1 fruit fly cellular context compared by ENCODE assay signal in the genomic region with DNA sequence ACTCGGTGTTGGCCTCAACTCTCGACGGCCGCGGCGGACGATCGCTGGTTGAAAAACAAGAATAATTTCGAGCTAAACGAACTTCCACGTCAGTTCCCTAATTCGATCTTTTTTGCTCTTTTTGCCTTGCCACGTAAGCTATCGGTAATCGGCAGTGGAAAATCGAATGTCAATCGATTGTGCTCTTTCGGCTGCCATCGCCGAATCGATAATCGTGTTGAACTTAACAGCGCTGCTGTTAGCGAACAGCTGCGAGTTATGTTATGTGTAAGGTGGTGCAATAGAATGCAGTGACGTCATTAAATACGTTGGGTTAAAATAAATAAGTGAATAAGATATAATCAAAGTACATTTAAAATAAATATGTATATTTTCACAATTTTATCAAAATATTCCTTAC.
TF ChIP-seq lines count a peak whose summit lies in the region.

A gene (minus strand): TSS at position 123 of the 400 bp plus-strand sequence.

TF ChIP-seq in whole organism, embryonic, 481 proteins besides CTCF, POLR2A, EP300 and RAD21 (continued from another document and continues in another):
- TF ChIP-seq CG11723 (GFP tag; optimal IDR thresholded peaks at IDR 0.05; lab: Kevin White, UChicago) (no peak), lilli (GFP tag; optimal IDR thresholded peaks at IDR 0.05; lab: Kevin White, UChicago) (peak; percentile 35), CG2199 (GFP tag; IDR thresholded peaks at IDR 0.05; lab: Robert Waterston, UW) (no peak), kay (GFP tag; optimal IDR thresholded peaks at IDR 0.05; lab: Kevin White, UChicago) (no peak), CG8478 (optimal IDR thresholded peaks at IDR 0.05; lab: Kevin White, UChicago) (no peak), vfl (GFP tag; optimal IDR thresholded peaks at IDR 0.05; lab: Kevin White, UChicago) (no peak), kah (GFP tag; optimal IDR thresholded peaks at IDR 0.05; lab: Kevin White, UChicago) (no peak), CG11085 (GFP tag; IDR thresholded peaks at IDR 0.05; lab: Robert Waterston, UW) (no peak), CG30403 (GFP tag; optimal IDR thresholded peaks at IDR 0.05; lab: Kevin White, UChicago) (peak; percentile 16), CoRest (tag; optimal IDR thresholded peaks at IDR 0.05; lab: Kevin White, UChicago) (no peak), Nf-YB (GFP tag; optimal IDR thresholded peaks at IDR 0.05; lab: Kevin White, UChicago) (no peak), D19A (tag; optimal IDR thresholded peaks at IDR 0.05; lab: Kevin White, UChicago) (no peak), Trl (optimal IDR thresholded peaks at IDR 0.05; lab: Kevin White, UChicago) (no peak), Trl (GFP tag; optimal IDR thresholded peaks at IDR 0.05; lab: Kevin White, UChicago) (no peak), CG3838 (GFP tag; optimal IDR thresholded peaks at IDR 0.05; lab: Kevin White, UChicago) (no peak), CG7357 (GFP tag; IDR thresholded peaks at IDR 0.05; lab: Robert Waterston, UW) (no peak), onecut (GFP tag; IDR thresholded peaks at IDR 0.05; lab: Robert Waterston, UW) (peak; percentile 77), tio (GFP tag; optimal IDR thresholded peaks at IDR 0.05; lab: Kevin White, UChicago) (no peak), MESR4 (GFP tag; optimal IDR thresholded peaks at IDR 0.05; lab: Kevin White, UChicago) (peak; percentile 84), jing (GFP tag; optimal IDR thresholded peaks at IDR 0.05; lab: Kevin White, UChicago) (no peak), pfk (GFP tag; optimal IDR thresholded peaks at IDR 0.05; lab: Kevin White, UChicago) (no peak), Dbx (GFP tag; IDR thresholded peaks at IDR 0.05; lab: Robert Waterston, UW) (0 out of 3 replicates have a peak, but pooled peaks have one; percentile 19), CG10565 (GFP tag; optimal IDR thresholded peaks at IDR 0.05; lab: Kevin White, UChicago) (no peak), CG7987 (GFP tag; optimal IDR thresholded peaks at IDR 0.05; lab: Kevin White, UChicago) (no peak), gsb-n (tag; optimal IDR thresholded peaks at IDR 0.05; lab: Kevin White, UChicago) (no peak), ind (GFP tag; optimal IDR thresholded peaks at IDR 0.05; lab: Kevin White, UChicago) (no peak), CG12769 (tag; optimal IDR thresholded peaks at IDR 0.05; lab: Kevin White, UChicago) (no peak), Dip3 (GFP tag; optimal IDR thresholded peaks at IDR 0.05; lab: Kevin White, UChicago) (no peak), Doc3 (GFP tag; IDR thresholded peaks at IDR 0.05; lab: Robert Waterston, UW; ENCODE audit: partially characterized antibody) (peak; percentile 87), Hr3 (GFP tag; optimal IDR thresholded peaks at IDR 0.05; lab: Kevin White, UChicago) (no peak), CG43689 (GFP tag; IDR thresholded peaks at IDR 0.05; lab: Robert Waterston, UW) (no peak), CG2120 (GFP tag; optimal IDR thresholded peaks at IDR 0.05; lab: Kevin White, UChicago) (peak; percentile 6), CG15514 (GFP tag; optimal IDR thresholded peaks at IDR 0.05; lab: Kevin White, UChicago) (peak; percentile 74), row (GFP tag; IDR thresholded peaks at IDR 0.05; lab: Robert Waterston, UW) (peak; percentile 80), CG16863 (GFP tag; optimal IDR thresholded peaks at IDR 0.05; lab: Kevin White, UChicago) (no peak), Hr39 (optimal IDR thresholded peaks at IDR 0.05; lab: Kevin White, UChicago) (no peak), ash1 (GFP tag; optimal IDR thresholded peaks at IDR 0.05; lab: Kevin White, UChicago) (no peak), bab2 (GFP tag; optimal IDR thresholded peaks at IDR 0.05; lab: Kevin White, UChicago) (no peak), pum (GFP tag; optimal IDR thresholded peaks at IDR 0.05; lab: Kevin White, UChicago) (no peak), CG5180 (GFP tag; optimal IDR thresholded peaks at IDR 0.05; lab: Kevin White, UChicago) (no peak), CG31388 (GFP tag; optimal IDR thresholded peaks at IDR 0.05; lab: Kevin White, UChicago) (no peak), al (GFP tag; IDR thresholded peaks at IDR 0.05; lab: Robert Waterston, UW) (no peak), Aef1 (GFP tag; IDR thresholded peaks at IDR 0.05; lab: Robert Waterston, UW) (no peak), ken (GFP tag; IDR thresholded peaks at IDR 0.05; lab: Robert Waterston, UW) (no peak), kni (GFP tag; optimal IDR thresholded peaks at IDR 0.05; lab: Kevin White, UChicago) (no peak), chn (GFP tag; optimal IDR thresholded peaks at IDR 0.05; lab: Kevin White, UChicago) (no peak), CG10267 (tag; optimal IDR thresholded peaks at IDR 0.05; lab: Kevin White, UChicago) (peak; percentile 68), CHES-1-like (GFP tag; optimal IDR thresholded peaks at IDR 0.05; lab: Kevin White, UChicago) (no peak), sd (tag; optimal IDR thresholded peaks at IDR 0.05; lab: Kevin White, UChicago) (no peak), CG13287 (GFP tag; IDR thresholded peaks at IDR 0.05; lab: Robert Waterston, UW; ENCODE audit: partially characterized antibody) (peak; percentile 97), fd3F (GFP tag; optimal IDR thresholded peaks at IDR 0.05; lab: Kevin White, UChicago) (no peak), Hr51 (GFP tag; optimal IDR thresholded peaks at IDR 0.05; lab: Kevin White, UChicago) (no peak), da (GFP tag; optimal IDR thresholded peaks at IDR 0.05; lab: Kevin White, UChicago) (no peak), CG16815 (GFP tag; optimal IDR thresholded peaks at IDR 0.05; lab: Kevin White, UChicago) (no peak), tup (GFP tag; optimal IDR thresholded peaks at IDR 0.05; lab: Kevin White, UChicago) (no peak), CG3065 (GFP tag; optimal IDR thresholded peaks at IDR 0.05; lab: Kevin White, UChicago) (no peak), CG1647 (GFP tag; optimal IDR thresholded peaks at IDR 0.05; lab: Kevin White, UChicago) (no peak), Bdp1 (GFP tag; optimal IDR thresholded peaks at IDR 0.05; lab: Kevin White, UChicago) (no peak), Opbp (GFP tag; IDR thresholded peaks at IDR 0.05; lab: Robert Waterston, UW; ENCODE audit: partially characterized antibody) (peak; percentile 92; the same call in 2 of the 3 replicates), Poxn (GFP tag; IDR thresholded peaks at IDR 0.05; lab: Robert Waterston, UW) (no peak), CG10654 (GFP tag; optimal IDR thresholded peaks at IDR 0.05; lab: Kevin White, UChicago) (no peak), NK7.1 (GFP tag; optimal IDR thresholded peaks at IDR 0.05; lab: Kevin White, UChicago) (no peak), fru (optimal IDR thresholded peaks at IDR 0.05; lab: Kevin White, UChicago) (no peak), CG11247 (GFP tag; IDR thresholded peaks at IDR 0.05; lab: Robert Waterston, UW) (no peak), caup (GFP tag; optimal IDR thresholded peaks at IDR 0.05; lab: Kevin White, UChicago; ENCODE audit: severe bottlenecking) (no peak), pzg (GFP tag; optimal IDR thresholded peaks at IDR 0.05; lab: Kevin White, UChicago) (peak; percentile 84), Sry-β (GFP tag; optimal IDR thresholded peaks at IDR 0.05; lab: Kevin White, UChicago) (no peak), Sox102F (GFP tag; optimal IDR thresholded peaks at IDR 0.05; lab: Kevin White, UChicago) (no peak), CG6654 (GFP tag; optimal IDR thresholded peaks at IDR 0.05; lab: Kevin White, UChicago) (no peak), rib (GFP tag; IDR thresholded peaks at IDR 0.05; lab: Robert Waterston, UW) (no peak), CG7372 (GFP tag; IDR thresholded peaks at IDR 0.05; lab: Robert Waterston, UW) (no peak), croc (GFP tag; conservative IDR thresholded peaks at IDR 0.05; lab: Robert Waterston, UW) (no peak), Dll (GFP tag; IDR thresholded peaks at IDR 0.05; lab: Robert Waterston, UW; ENCODE audit: partially characterized antibody) (peak; percentile 89), Neu2 (GFP tag; optimal IDR thresholded peaks at IDR 0.05; lab: Kevin White, UChicago; ENCODE audit: borderline replicate concordance) (no peak), CG8944 (GFP tag; optimal IDR thresholded peaks at IDR 0.05; lab: Kevin White, UChicago) (no peak), fu2 (GFP tag; optimal IDR thresholded peaks at IDR 0.05; lab: Kevin White, UChicago) (no peak), Kr (GFP tag; optimal IDR thresholded peaks at IDR 0.05; lab: Kevin White, UChicago) (no peak), CG6254 (GFP tag; optimal IDR thresholded peaks at IDR 0.05; lab: Kevin White, UChicago) (no peak), CG32767 (GFP tag; IDR thresholded peaks at IDR 0.05; lab: Robert Waterston, UW) (no peak), abd-A (tag; optimal IDR thresholded peaks at IDR 0.05; lab: Kevin White, UChicago) (no peak), D19B (GFP tag; optimal IDR thresholded peaks at IDR 0.05; lab: Kevin White, UChicago) (no peak), seq (GFP tag; IDR thresholded peaks at IDR 0.05; lab: Robert Waterston, UW) (no peak), Blimp-1 (GFP tag; optimal IDR thresholded peaks at IDR 0.05; lab: Kevin White, UChicago) (no peak), Doc2 (GFP tag; IDR thresholded peaks at IDR 0.05; lab: Robert Waterston, UW) (no peak), fd96Cb (tag; optimal IDR thresholded peaks at IDR 0.05; lab: Kevin White, UChicago) (no peak), pb (GFP tag; optimal IDR thresholded peaks at IDR 0.05; lab: Kevin White, UChicago) (no peak), Hr78 (GFP tag; optimal IDR thresholded peaks at IDR 0.05; lab: Kevin White, UChicago) (no peak), ssp (GFP tag; IDR thresholded peaks at IDR 0.05; lab: Robert Waterston, UW) (no peak), CG9817 (tag; optimal IDR thresholded peaks at IDR 0.05; lab: Kevin White, UChicago) (no peak), CG15011 (GFP tag; optimal IDR thresholded peaks at IDR 0.05; lab: Kevin White, UChicago) (no peak), CG6689 (GFP tag; IDR thresholded peaks at IDR 0.05; lab: Robert Waterston, UW) (peak; percentile 100), phol (tag; optimal IDR thresholded peaks at IDR 0.05; lab: Kevin White, UChicago) (no peak), CG6813 (GFP tag; optimal IDR thresholded peaks at IDR 0.05; lab: Kevin White, UChicago) (no peak), hth (optimal IDR thresholded peaks at IDR 0.05; lab: Kevin White, UChicago) (no peak), Bteb2 (GFP tag; optimal IDR thresholded peaks at IDR 0.05; lab: Kevin White, UChicago) (no peak), CG1602 (GFP tag; optimal IDR thresholded peaks at IDR 0.05; lab: Kevin White, UChicago) (no peak), CG30431 (GFP tag; optimal IDR thresholded peaks at IDR 0.05; lab: Kevin White, UChicago) (no peak), tap (tag; optimal IDR thresholded peaks at IDR 0.05; lab: Kevin White, UChicago) (no peak), disco-r (GFP tag; optimal IDR thresholded peaks at IDR 0.05; lab: Kevin White, UChicago) (no peak), CG4328 (GFP tag; optimal IDR thresholded peaks at IDR 0.05; lab: Kevin White, UChicago) (no peak), sima (GFP tag; optimal IDR thresholded peaks at IDR 0.05; lab: Kevin White, UChicago) (no peak), Vsx1 (GFP tag; optimal IDR thresholded peaks at IDR 0.05; lab: Kevin White, UChicago) (no peak), aop (GFP tag; IDR thresholded peaks at IDR 0.05; lab: Robert Waterston, UW) (no peak), B-H2 (GFP tag; optimal IDR thresholded peaks at IDR 0.05; lab: Kevin White, UChicago) (no peak), ranshi (GFP tag; IDR thresholded peaks at IDR 0.05; lab: Robert Waterston, UW) (no peak), CG13775 (GFP tag; optimal IDR thresholded peaks at IDR 0.05; lab: Kevin White, UChicago) (no peak), CG15601 (tag; optimal IDR thresholded peaks at IDR 0.05; lab: Kevin White, UChicago) (no peak), Dek (tag; optimal IDR thresholded peaks at IDR 0.05; lab: Kevin White, UChicago) (no peak), CG11398 (GFP tag; optimal IDR thresholded peaks at IDR 0.05; lab: Kevin White, UChicago) (no peak), Hand (GFP tag; optimal IDR thresholded peaks at IDR 0.05; lab: Kevin White, UChicago) (no peak), Hey (tag; optimal IDR thresholded peaks at IDR 0.05; lab: Kevin White, UChicago) (no peak), ci (GFP tag; IDR thresholded peaks at IDR 0.05; lab: Robert Waterston, UW) (peak; percentile 60; the same call in 1 of the 3 replicates), CG7271 (tag; optimal IDR thresholded peaks at IDR 0.05; lab: Kevin White, UChicago) (no peak), CG11696 (GFP tag; IDR thresholded peaks at IDR 0.05; lab: Robert Waterston, UW) (no peak), cg (GFP tag; optimal IDR thresholded peaks at IDR 0.05; lab: Kevin White, UChicago) (no peak), insv (GFP tag; optimal IDR thresholded peaks at IDR 0.05; lab: Kevin White, UChicago) (no peak), Abd-B (GFP tag; optimal IDR thresholded peaks at IDR 0.05; lab: Kevin White, UChicago) (no peak), sob (GFP tag; IDR thresholded peaks at IDR 0.05; lab: Robert Waterston, UW) (no peak), CG10543 (GFP tag; optimal IDR thresholded peaks at IDR 0.05; lab: Kevin White, UChicago) (no peak), CG17912 (GFP tag; optimal IDR thresholded peaks at IDR 0.05; lab: Kevin White, UChicago) (peak; percentile 39), CG8290 (GFP tag; optimal IDR thresholded peaks at IDR 0.05; lab: Kevin White, UChicago) (no peak), CG8290 (tag; optimal IDR thresholded peaks at IDR 0.05; lab: Kevin White, UChicago) (no peak), amos (GFP tag; IDR thresholded peaks at IDR 0.05; lab: Robert Waterston, UW; ENCODE audit: partially characterized antibody) (peak; percentile 84; the same call in 1 of the 2 replicates), CG1603 (tag; optimal IDR thresholded peaks at IDR 0.05; lab: Kevin White, UChicago) (no peak), Ets97D (GFP tag; optimal IDR thresholded peaks at IDR 0.05; lab: Kevin White, UChicago) (no peak), CG8281 (tag; optimal IDR thresholded peaks at IDR 0.05; lab: Kevin White, UChicago) (no peak), Med (GFP tag; lab: Kevin White, UChicago) (peak; percentile 57), otp (GFP tag; IDR thresholded peaks at IDR 0.05; lab: Robert Waterston, UW) (no peak), bowl (GFP tag; IDR thresholded peaks at IDR 0.05; lab: Robert Waterston, UW) (no peak), CG11504 (tag; optimal IDR thresholded peaks at IDR 0.05; lab: Kevin White, UChicago) (no peak), CG4617 (GFP tag; optimal IDR thresholded peaks at IDR 0.05; lab: Kevin White, UChicago; ENCODE audit: borderline replicate concordance) (peak; percentile 57), ase (GFP tag; IDR thresholded peaks at IDR 0.05; lab: Robert Waterston, UW) (no peak), Oli (tag; optimal IDR thresholded peaks at IDR 0.05; lab: Kevin White, UChicago) (no peak), CG12659 (GFP tag; optimal IDR thresholded peaks at IDR 0.05; lab: Kevin White, UChicago) (peak; percentile 73)
